Comparison of ENCODE assay signal across 3 fruit fly cellular contexts in genomic region chr3R:23652525-23653108, dm6.
A peak's percentile ranks its signal among the peaks of the same experiment; 100 is the strongest.
TF ChIP-seq lines count a peak whose summit lies in the region.

No protein-coding gene starts in this region.

TF ChIP-seq in whole organism, adult, 20 proteins besides CTCF, POLR2A, EP300 and RAD21 (continued from another document):
- TF ChIP-seq pad (GFP tag; optimal IDR thresholded peaks at IDR 0.05; lab: Kevin White, UChicago), result peak; percentile 57
- TF ChIP-seq cic (GFP tag; optimal IDR thresholded peaks at IDR 0.05; lab: Kevin White, UChicago), result peak; percentile 57

TF ChIP-seq in whole organism, embryonic, 481 proteins besides CTCF, POLR2A, EP300 and RAD21 (continued from another document and continues in another):
- no peak for TF ChIP-seq wor (GFP tag; IDR thresholded peaks at IDR 0.05; lab: Robert Waterston, UW)
- TF ChIP-seq CG13624 (GFP tag; optimal IDR thresholded peaks at IDR 0.05; lab: Kevin White, UChicago), result peak; percentile 49
- TF ChIP-seq Optix (GFP tag; IDR thresholded peaks at IDR 0.05; lab: Robert Waterston, UW), result no peak
- no peak for TF ChIP-seq kah (GFP tag; optimal IDR thresholded peaks at IDR 0.05; lab: Kevin White, UChicago)
- no peak for TF ChIP-seq MESR4 (GFP tag; optimal IDR thresholded peaks at IDR 0.05; lab: Kevin White, UChicago)
- TF ChIP-seq CG17361 (GFP tag; IDR thresholded peaks at IDR 0.05; lab: Robert Waterston, UW), result peak; percentile 28; the same call in 1 of the 3 replicates
- TF ChIP-seq CG13424 (tag; optimal IDR thresholded peaks at IDR 0.05; lab: Kevin White, UChicago), result peak; percentile 18
- 0 out of 2 replicates have a peak, but pooled peaks have one; percentile 12 for TF ChIP-seq Xrp1 (GFP tag; IDR thresholded peaks at IDR 0.05; lab: Robert Waterston, UW)
- TF ChIP-seq salm (tag; optimal IDR thresholded peaks at IDR 0.05; lab: Kevin White, UChicago), result no peak
- TF ChIP-seq C15 (GFP tag; IDR thresholded peaks at IDR 0.05; lab: Robert Waterston, UW), result no peak
- no peak for TF ChIP-seq CG31388 (GFP tag; optimal IDR thresholded peaks at IDR 0.05; lab: Kevin White, UChicago)
- no peak for TF ChIP-seq crol (GFP tag; IDR thresholded peaks at IDR 0.05; lab: Robert Waterston, UW)
- TF ChIP-seq twi (tag; optimal IDR thresholded peaks at IDR 0.05; lab: Kevin White, UChicago), result no peak
- peak; percentile 82 for TF ChIP-seq PHDP (tag; optimal IDR thresholded peaks at IDR 0.05; lab: Kevin White, UChicago)
- TF ChIP-seq HLHmδ (GFP tag; optimal IDR thresholded peaks at IDR 0.05; lab: Kevin White, UChicago), result no peak
- peak; percentile 49 for TF ChIP-seq sd (tag; optimal IDR thresholded peaks at IDR 0.05; lab: Kevin White, UChicago)
- TF ChIP-seq lab (GFP tag; optimal IDR thresholded peaks at IDR 0.05; lab: Kevin White, UChicago), result peak; percentile 92
- no peak for TF ChIP-seq CG6272 (GFP tag; IDR thresholded peaks at IDR 0.05; lab: Robert Waterston, UW)
- peak; percentile 60 for TF ChIP-seq CHES-1-like (GFP tag; optimal IDR thresholded peaks at IDR 0.05; lab: Kevin White, UChicago)
- peak; percentile 51 for TF ChIP-seq D19B (GFP tag; optimal IDR thresholded peaks at IDR 0.05; lab: Kevin White, UChicago)
- TF ChIP-seq MTF-1 (GFP tag; optimal IDR thresholded peaks at IDR 0.05; lab: Kevin White, UChicago; ENCODE audit: borderline replicate concordance), result peak; percentile 44
- peak; percentile 48 for TF ChIP-seq YL-1 (GFP tag; optimal IDR thresholded peaks at IDR 0.05; lab: Kevin White, UChicago)
- TF ChIP-seq tll (GFP tag; optimal IDR thresholded peaks at IDR 0.05; lab: Kevin White, UChicago), result no peak
- no peak for TF ChIP-seq ab (GFP tag; optimal IDR thresholded peaks at IDR 0.05; lab: Kevin White, UChicago)
- peak; percentile 71 for TF ChIP-seq CG7786 (GFP tag; optimal IDR thresholded peaks at IDR 0.05; lab: Kevin White, UChicago)
- TF ChIP-seq CG1529 (GFP tag; optimal IDR thresholded peaks at IDR 0.05; lab: Kevin White, UChicago), result no peak
- TF ChIP-seq gro (GFP tag; optimal IDR thresholded peaks at IDR 0.05; lab: Kevin White, UChicago), result peak; percentile 53
- TF ChIP-seq CG14441 (GFP tag; IDR thresholded peaks at IDR 0.05; lab: Robert Waterston, UW), result peak; percentile 57; the same call in 1 of the 2 replicates
- no peak for TF ChIP-seq Chrac-16 (GFP tag; optimal IDR thresholded peaks at IDR 0.05; lab: Kevin White, UChicago)
- TF ChIP-seq Awh (GFP tag; IDR thresholded peaks at IDR 0.05; lab: Robert Waterston, UW), result 0 out of 2 replicates have a peak, but pooled peaks have one; percentile 21
- TF ChIP-seq sqz (GFP tag; optimal IDR thresholded peaks at IDR 0.05; lab: Kevin White, UChicago), result no peak
- TF ChIP-seq Ets97D (GFP tag; optimal IDR thresholded peaks at IDR 0.05; lab: Kevin White, UChicago), result no peak
- peak; percentile 61 for TF ChIP-seq Side (GFP tag; optimal IDR thresholded peaks at IDR 0.05; lab: Kevin White, UChicago)
- peak; percentile 63 for TF ChIP-seq Bteb2 (GFP tag; optimal IDR thresholded peaks at IDR 0.05; lab: Kevin White, UChicago)
- TF ChIP-seq CG13287 (GFP tag; IDR thresholded peaks at IDR 0.05; lab: Robert Waterston, UW; ENCODE audit: partially characterized antibody), result no peak
- no peak for TF ChIP-seq ro (GFP tag; IDR thresholded peaks at IDR 0.05; lab: Robert Waterston, UW)
- no peak for TF ChIP-seq CG5245 (GFP tag; optimal IDR thresholded peaks at IDR 0.05; lab: Kevin White, UChicago)
- TF ChIP-seq CG14014 (GFP tag; IDR thresholded peaks at IDR 0.05; lab: Robert Waterston, UW), result peak; percentile 69; the same call in 1 of the 2 replicates
- peak; percentile 79 for TF ChIP-seq sob (GFP tag; IDR thresholded peaks at IDR 0.05; lab: Robert Waterston, UW)
- TF ChIP-seq wek (GFP tag; optimal IDR thresholded peaks at IDR 0.05; lab: Kevin White, UChicago), result peak; percentile 38
- no peak for TF ChIP-seq jigr1 (GFP tag; IDR thresholded peaks at IDR 0.05; lab: Robert Waterston, UW)
- TF ChIP-seq otp (GFP tag; IDR thresholded peaks at IDR 0.05; lab: Robert Waterston, UW), result 0 out of 3 replicates have a peak, but pooled peaks have one; percentile 49
- TF ChIP-seq CG8290 (GFP tag; optimal IDR thresholded peaks at IDR 0.05; lab: Kevin White, UChicago), result no peak
- TF ChIP-seq CG8290 (tag; optimal IDR thresholded peaks at IDR 0.05; lab: Kevin White, UChicago), result peak in 1 of 2 experiments; percentile 96
- peak; percentile 84 for TF ChIP-seq Fer1 (GFP tag; optimal IDR thresholded peaks at IDR 0.05; lab: Kevin White, UChicago)
- peak; percentile 37 for TF ChIP-seq ems (GFP tag; optimal IDR thresholded peaks at IDR 0.05; lab: Kevin White, UChicago)
- no peak for TF ChIP-seq CG4820 (GFP tag; optimal IDR thresholded peaks at IDR 0.05; lab: Kevin White, UChicago)
- TF ChIP-seq CG17359 (tag; optimal IDR thresholded peaks at IDR 0.05; lab: Kevin White, UChicago), result peak; percentile 25
- TF ChIP-seq CG12659 (GFP tag; optimal IDR thresholded peaks at IDR 0.05; lab: Kevin White, UChicago), result peak; percentile 77
- peak; percentile 93 for TF ChIP-seq Hmr (GFP tag; optimal IDR thresholded peaks at IDR 0.05; lab: Kevin White, UChicago)
- no peak for TF ChIP-seq BEAF-32 (GFP tag; optimal IDR thresholded peaks at IDR 0.05; lab: Kevin White, UChicago)
- no peak for TF ChIP-seq CG2129 (GFP tag; IDR thresholded peaks at IDR 0.05; lab: Robert Waterston, UW; ENCODE audit: partially characterized antibody)
- 0 out of 2 replicates have a peak, but pooled peaks have one; percentile 44 for TF ChIP-seq slbo (GFP tag; IDR thresholded peaks at IDR 0.05; lab: Robert Waterston, UW)
- TF ChIP-seq CG9727 (GFP tag; optimal IDR thresholded peaks at IDR 0.05; lab: Kevin White, UChicago), result peak; percentile 55
- TF ChIP-seq CG14860 (GFP tag; IDR thresholded peaks at IDR 0.05; lab: Robert Waterston, UW; ENCODE audit: partially characterized antibody), result no peak
- peak; percentile 68; the same call in 1 of the 2 replicates for TF ChIP-seq CG32532 (GFP tag; IDR thresholded peaks at IDR 0.05; lab: Robert Waterston, UW)
- TF ChIP-seq Ravus (GFP tag; IDR thresholded peaks at IDR 0.05; lab: Robert Waterston, UW), result no peak; the same call in 1 of the 2 replicates
- TF ChIP-seq grau (tag; optimal IDR thresholded peaks at IDR 0.05; lab: Kevin White, UChicago), result peak; percentile 63
- no peak for TF ChIP-seq bsh (GFP tag; optimal IDR thresholded peaks at IDR 0.05; lab: Kevin White, UChicago)
- no peak for TF ChIP-seq crp (GFP tag; optimal IDR thresholded peaks at IDR 0.05; lab: Kevin White, UChicago)
- peak; percentile 97 for TF ChIP-seq Med (GFP tag; lab: Kevin White, UChicago)
- TF ChIP-seq Camta (GFP tag; optimal IDR thresholded peaks at IDR 0.05; lab: Kevin White, UChicago), result peak; percentile 31
- TF ChIP-seq corto (GFP tag; optimal IDR thresholded peaks at IDR 0.05; lab: Kevin White, UChicago), result no peak
- no peak for TF ChIP-seq nmo (GFP tag; optimal IDR thresholded peaks at IDR 0.05; lab: Kevin White, UChicago)

TF ChIP-seq in whole organism, wandering third instar larva, 38 proteins besides CTCF, POLR2A, EP300 and RAD21 (continued from another document):
- TF ChIP-seq N (GFP tag; optimal IDR thresholded peaks at IDR 0.05; lab: Kevin White, UChicago), result no peak
- TF ChIP-seq jim (GFP tag; optimal IDR thresholded peaks at IDR 0.05; lab: Kevin White, UChicago), result no peak
